Fruit fly (Drosophila melanogaster) whole organism: ENCODE results near the gene Zasp67.
"Not testable (repeated sequence)": the region's sequence is repeated elsewhere in the genome, so short reads cannot be mapped to it uniquely, and the experiment has no call there.

Experiments used
- CG8478 ChIP-seq: fragments of >200 bp; optimal IDR thresholded peaks from 2 replicates; lab custom pipeline; 2018; ENCODE audit warnings: inconsistent platforms
- Dll ChIP-seq: fragments of >200 bp; optimal IDR thresholded peaks from 2 replicates; lab custom pipeline; 2017
- EcR ChIP-seq, 2 experiments: fragments of >200 bp; optimal IDR thresholded peaks; 2 replicates each; lab custom pipeline; 2017; ENCODE audit warnings: missing biosample characterization in 2 of 2, missing genetic modification characterization in 2 of 2, missing genetic modification reagents in 2 of 2
- pan ChIP-seq: fragments of >200 bp; optimal IDR thresholded peaks from 2 replicates; lab custom pipeline; 2017
- psq ChIP-seq: fragments of >200 bp; optimal IDR thresholded peaks from 2 replicates; lab custom pipeline; 2017
- usp ChIP-seq: fragments of >200 bp; optimal IDR thresholded peaks from 2 replicates; lab custom pipeline; 2017; ENCODE audit warnings: missing biosample characterization, missing genetic modification characterization, mixed read lengths

Gene Zasp67

DNA sequence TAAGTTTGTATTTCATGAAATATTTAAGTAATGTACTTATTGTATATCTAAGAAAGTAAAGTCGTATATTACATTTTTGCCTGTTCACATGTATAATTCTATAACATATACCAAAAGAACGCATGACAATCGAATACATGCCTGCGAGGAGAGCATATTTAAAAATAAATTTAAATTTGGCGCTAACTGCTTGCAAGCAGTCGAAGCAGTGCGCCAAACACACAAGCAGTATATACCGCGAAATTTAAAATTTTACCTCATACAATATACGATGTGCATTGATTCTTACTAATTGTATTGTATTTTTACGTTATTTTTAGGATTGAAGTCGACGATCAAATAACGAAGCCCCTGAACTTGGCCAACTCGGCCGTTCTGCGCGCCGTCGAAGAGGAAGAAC is 26.7 kb upstream of the Zasp67 start:
- no peak for TF ChIP-seq CG8478
- no peak for TF ChIP-seq psq (lab: Kevin White, UChicago)
- no peak for TF ChIP-seq Dll (lab: Kevin White, UChicago)
- no peak for TF ChIP-seq pan (lab: Kevin White, UChicago)
- no peak for TF ChIP-seq EcR (GFP tag; optimal IDR thresholded peaks at IDR 0.05; lab: Kevin White, UChicago)
- TF ChIP-seq usp (GFP tag; lab: Kevin White, UChicago), result no peak

DNA sequence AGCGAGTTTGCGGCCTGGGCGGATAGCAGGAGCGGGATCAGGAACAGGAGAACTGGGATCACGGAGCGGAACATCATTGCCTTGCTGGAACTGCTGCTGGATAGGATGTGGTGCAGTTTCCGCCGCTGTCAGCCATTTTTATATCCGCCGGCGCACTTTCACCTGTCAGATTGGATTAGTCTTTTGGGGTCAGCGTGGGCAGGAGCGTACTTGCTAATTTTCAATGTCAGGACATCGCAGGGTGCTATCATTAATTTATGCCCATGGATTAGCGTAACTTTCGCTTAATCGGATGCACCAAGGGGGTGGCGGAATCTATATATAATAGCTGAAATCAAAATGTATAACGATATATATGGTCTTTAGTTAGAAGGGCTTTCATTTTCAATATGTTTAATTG is 26.3 kb upstream of the Zasp67 start, which contains the start of gene Ilp5:
Gene Ilp5, minus strand, starts transcription at position 101 of the 400 bp plus-strand sequence.
- no peak for TF ChIP-seq psq (lab: Kevin White, UChicago)
- TF ChIP-seq CG8478, result no peak
- no peak for TF ChIP-seq Dll (lab: Kevin White, UChicago)
- TF ChIP-seq usp (GFP tag; lab: Kevin White, UChicago), result no peak
- TF ChIP-seq EcR (GFP tag; optimal IDR thresholded peaks at IDR 0.05; lab: Kevin White, UChicago), result no peak
- no peak for TF ChIP-seq pan (lab: Kevin White, UChicago)

DNA sequence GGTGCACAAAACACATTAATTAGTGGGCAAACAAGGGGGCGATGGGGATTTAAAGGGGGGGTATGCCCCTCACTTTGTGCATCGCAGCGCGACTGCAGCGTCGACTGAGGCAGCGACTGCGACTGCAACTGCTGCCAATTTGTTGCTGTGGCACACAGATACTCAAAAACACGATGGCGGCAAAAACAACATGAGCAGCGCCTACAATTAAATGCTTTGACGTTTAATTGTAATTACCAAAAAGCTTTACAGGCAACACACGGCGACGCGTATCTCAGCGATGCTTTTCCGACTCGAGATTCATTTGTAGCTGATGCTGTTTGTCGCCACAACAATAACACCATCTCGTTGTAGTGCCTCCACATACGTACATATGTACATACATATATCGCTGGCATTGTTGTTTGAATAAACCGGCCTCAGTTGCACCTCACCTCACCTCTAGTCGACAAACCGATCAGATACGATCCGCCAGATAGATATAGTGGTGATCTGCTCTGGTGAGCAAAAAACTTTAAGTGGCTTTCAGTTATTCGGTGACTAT is 23.7 kb upstream of the Zasp67 start:
- TF ChIP-seq Dll (lab: Kevin White, UChicago) (no peak), CG8478 (no peak), pan (lab: Kevin White, UChicago) (no peak), EcR (GFP tag; optimal IDR thresholded peaks at IDR 0.05; lab: Kevin White, UChicago) (no peak), usp (GFP tag; lab: Kevin White, UChicago) (no peak), psq (lab: Kevin White, UChicago) (no peak)

DNA sequence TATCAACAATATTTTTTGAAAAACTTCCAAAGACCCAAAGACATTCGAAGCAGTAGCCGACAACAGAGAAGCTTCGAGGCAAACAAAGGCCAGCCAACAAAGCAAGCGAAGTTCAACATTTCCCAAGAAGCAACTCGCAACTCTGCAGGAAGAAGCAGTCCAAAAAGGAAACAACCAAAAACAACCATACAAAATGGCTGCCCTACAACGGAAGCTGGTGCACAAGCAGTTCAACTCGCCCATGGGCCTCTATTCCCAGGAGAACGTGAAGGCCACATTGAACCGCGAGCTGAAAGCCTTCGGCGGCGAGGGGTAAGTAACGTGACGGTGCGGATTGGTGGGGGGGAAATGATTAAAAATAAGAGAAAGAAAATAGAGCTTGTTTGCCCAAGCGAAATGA is 22.8 kb upstream of the Zasp67 start:
- TF ChIP-seq usp (GFP tag; lab: Kevin White, UChicago) (no peak), pan (lab: Kevin White, UChicago) (no peak), EcR (GFP tag; optimal IDR thresholded peaks at IDR 0.05; lab: Kevin White, UChicago) (no peak), Dll (lab: Kevin White, UChicago) (no peak), CG8478 (no peak), psq (lab: Kevin White, UChicago) (no peak)

DNA sequence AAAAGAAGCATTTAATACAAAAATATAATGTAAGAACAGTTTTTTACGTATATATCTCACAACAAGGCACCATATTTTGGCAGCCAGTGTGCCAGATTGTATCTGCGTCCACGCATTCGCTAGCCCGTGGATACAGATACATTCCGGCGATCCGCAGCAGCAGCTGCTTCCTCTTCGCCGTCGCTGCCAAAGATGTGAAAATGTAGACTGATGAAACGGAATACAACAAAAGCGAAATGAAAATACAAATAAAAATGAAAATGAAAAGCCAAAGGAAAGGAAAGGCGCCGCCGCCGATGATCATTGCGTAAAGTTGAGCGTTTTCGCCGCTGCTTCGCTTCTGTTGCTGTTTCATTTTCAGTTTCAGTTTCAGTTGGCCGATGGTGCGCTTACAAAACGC is 18.2 kb upstream of the Zasp67 start:
- no peak for TF ChIP-seq EcR (GFP tag; optimal IDR thresholded peaks at IDR 0.05; lab: Kevin White, UChicago)
- TF ChIP-seq CG8478, result no peak
- TF ChIP-seq Dll (lab: Kevin White, UChicago), result no peak

DNA sequence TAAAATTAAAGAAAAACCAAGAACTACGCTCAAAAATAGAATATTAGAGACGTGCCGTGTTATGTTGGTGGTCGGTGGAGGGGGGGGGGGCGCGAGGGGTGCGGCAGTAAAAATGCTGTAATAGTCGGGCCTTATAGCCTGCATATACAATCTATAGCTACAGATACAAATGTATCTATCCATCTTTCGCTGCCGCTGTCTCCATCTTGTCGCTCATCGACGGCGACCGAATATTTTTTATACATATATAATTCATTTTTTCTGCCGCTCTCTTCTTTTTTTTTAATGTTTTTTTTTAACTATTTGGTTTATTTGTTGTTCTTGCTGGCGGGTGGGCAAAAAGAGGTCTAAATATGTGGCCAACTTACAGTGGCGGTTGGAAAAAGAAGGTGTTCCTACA is 17.1 kb upstream of the Zasp67 start:
- TF ChIP-seq EcR (GFP tag; optimal IDR thresholded peaks at IDR 0.05; lab: Kevin White, UChicago) (no peak), pan (lab: Kevin White, UChicago) (no peak)

DNA sequence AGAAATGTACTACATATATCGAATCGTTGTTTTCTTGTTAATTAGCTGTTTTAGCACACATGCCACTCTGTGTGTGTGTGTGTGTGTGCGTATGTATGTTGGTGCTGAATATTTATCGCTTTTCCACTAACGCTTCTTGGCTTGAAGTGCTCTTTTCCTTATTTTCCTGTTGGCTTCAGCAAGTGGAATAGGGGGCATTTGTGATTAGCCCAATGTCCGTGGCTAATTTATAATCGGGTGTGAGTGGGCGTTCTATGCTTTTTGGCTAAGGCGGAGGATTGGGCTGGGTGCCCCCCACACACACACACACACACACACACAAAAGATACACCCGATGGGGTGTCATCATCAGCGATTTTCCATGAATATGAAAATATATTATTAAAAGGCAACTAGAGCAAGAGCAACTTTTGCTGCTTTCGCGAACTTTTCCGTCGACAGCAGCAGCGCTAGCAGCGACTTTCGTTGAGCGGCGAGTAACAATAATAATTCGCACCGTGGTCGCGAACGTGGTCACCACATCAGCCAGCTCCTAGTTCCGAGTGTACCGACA is 15.9 kb upstream of the Zasp67 start, which contains the start of gene CG43897:
Gene CG43897, plus strand, starts transcription at position 503 of the 553 bp plus-strand sequence.
- TF ChIP-seq CG8478, result no peak
- TF ChIP-seq psq (lab: Kevin White, UChicago), result no peak
- no peak for TF ChIP-seq pan (lab: Kevin White, UChicago)
- no peak for TF ChIP-seq EcR (GFP tag; optimal IDR thresholded peaks at IDR 0.05; lab: Kevin White, UChicago)
- no peak for TF ChIP-seq usp (GFP tag; lab: Kevin White, UChicago)
- TF ChIP-seq Dll (lab: Kevin White, UChicago), result no peak

DNA sequence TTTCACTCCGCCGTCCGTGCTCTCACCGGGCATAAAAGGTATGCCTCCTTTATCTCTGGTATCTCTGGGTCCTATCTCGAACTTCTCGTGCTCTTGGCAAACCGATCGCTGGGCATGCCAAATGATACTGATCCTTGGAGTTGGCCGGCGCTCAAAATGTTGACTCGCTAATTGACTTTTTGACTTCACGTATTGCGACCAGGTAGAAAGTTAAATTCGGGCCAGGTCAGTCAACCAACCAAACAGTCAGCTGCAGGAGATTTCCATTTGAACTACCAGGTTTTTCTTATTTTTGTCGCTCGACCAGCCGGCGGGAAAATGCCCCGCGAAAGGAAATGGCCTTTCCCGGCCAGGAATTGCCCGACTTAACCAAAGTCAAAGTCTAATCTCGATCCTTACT is 6.6 kb upstream of the Zasp67 start, which contains the start of gene Ilp4:
Gene Ilp4, minus strand, starts transcription at position 139 of the 400 bp plus-strand sequence.
- no peak for TF ChIP-seq Dll (lab: Kevin White, UChicago)
- no peak for TF ChIP-seq CG8478
- no peak for TF ChIP-seq pan (lab: Kevin White, UChicago)
- TF ChIP-seq psq (lab: Kevin White, UChicago), result no peak
- TF ChIP-seq EcR (GFP tag; optimal IDR thresholded peaks at IDR 0.05; lab: Kevin White, UChicago), result no peak
- no peak for TF ChIP-seq usp (GFP tag; lab: Kevin White, UChicago)

DNA sequence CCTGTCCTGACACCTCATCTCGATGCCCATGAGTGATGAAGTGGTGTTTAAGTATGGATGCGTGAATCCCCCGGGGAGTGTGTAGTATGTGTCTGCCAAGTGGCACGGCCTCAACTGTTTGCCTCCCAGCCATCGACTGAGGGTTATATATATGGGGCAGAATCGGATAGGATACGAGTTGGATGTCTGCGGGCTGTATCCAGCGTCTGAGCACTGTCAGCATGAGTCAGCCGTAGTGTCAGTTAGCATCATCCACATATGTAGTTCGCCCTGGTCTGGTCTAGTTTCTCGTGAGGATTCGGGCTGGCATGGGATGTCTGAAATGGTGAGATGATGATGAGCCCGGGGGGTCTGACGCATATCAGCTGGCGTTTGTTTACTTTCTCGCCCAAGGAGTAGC is 4.5 kb upstream of the Zasp67 start, which contains the start of gene Ilp3:
Gene Ilp3, minus strand, starts transcription at position 101 of the 400 bp plus-strand sequence.
- TF ChIP-seq CG8478, result no peak
- no peak for TF ChIP-seq Dll (lab: Kevin White, UChicago)
- TF ChIP-seq EcR (GFP tag; optimal IDR thresholded peaks at IDR 0.05; lab: Kevin White, UChicago), result no peak
- no peak for TF ChIP-seq psq (lab: Kevin White, UChicago)
- no peak for TF ChIP-seq usp (GFP tag; lab: Kevin White, UChicago)
- no peak for TF ChIP-seq pan (lab: Kevin White, UChicago)

DNA sequence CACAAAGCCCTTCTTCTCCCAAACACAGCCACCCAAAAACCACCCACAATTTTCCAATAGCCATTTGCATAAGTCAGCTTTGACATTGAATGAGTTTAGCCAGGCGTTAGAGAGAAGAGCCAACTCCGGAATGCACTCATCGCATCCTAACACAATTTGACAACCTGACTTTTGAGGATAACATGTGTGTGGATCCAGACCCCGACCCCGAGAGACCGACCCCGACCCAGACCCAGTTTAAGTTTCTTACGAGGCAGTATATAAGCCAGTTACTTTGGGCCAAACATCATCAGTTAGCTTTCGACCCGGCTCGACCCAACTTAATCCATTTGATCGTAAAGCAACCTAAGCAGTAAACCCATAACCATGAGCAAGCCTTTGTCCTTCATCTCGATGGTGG is 1.9 kb upstream of the Zasp67 start, which contains the start of gene Ilp2:
Gene Ilp2, plus strand, starts transcription at position 301 of the 400 bp plus-strand sequence.
- TF ChIP-seq pan (lab: Kevin White, UChicago) (no peak), usp (GFP tag; lab: Kevin White, UChicago) (no peak), Dll (lab: Kevin White, UChicago) (no peak), psq (lab: Kevin White, UChicago) (no peak), EcR (GFP tag; optimal IDR thresholded peaks at IDR 0.05; lab: Kevin White, UChicago) (no peak), CG8478 (no peak)

DNA sequence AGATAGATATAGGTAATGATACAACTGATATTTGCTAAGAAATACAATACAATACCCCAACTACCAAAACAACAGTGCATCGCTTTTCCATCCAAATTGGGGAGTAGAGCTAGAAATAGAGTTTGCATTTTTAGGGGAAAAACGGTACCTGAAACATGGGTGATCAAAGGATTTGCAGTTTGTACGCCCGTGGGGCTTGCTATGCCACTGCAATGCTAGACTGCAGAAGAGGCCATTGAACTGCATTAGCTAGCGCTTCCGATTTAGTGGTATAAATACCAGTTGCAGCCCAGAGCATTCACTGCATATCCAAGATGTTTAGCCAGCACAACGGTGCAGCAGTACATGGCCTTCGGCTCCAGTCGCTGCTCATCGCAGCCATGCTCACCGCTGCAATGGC is 633 bp upstream of the Zasp67 start, which contains the start of gene Ilp1:
Gene Ilp1, plus strand, starts transcription at position 301 of the 400 bp plus-strand sequence.
- not testable (repeated sequence) for TF ChIP-seq Dll (lab: Kevin White, UChicago); usp (GFP tag; lab: Kevin White, UChicago); EcR (GFP tag; optimal IDR thresholded peaks at IDR 0.05; lab: Kevin White, UChicago)

DNA sequence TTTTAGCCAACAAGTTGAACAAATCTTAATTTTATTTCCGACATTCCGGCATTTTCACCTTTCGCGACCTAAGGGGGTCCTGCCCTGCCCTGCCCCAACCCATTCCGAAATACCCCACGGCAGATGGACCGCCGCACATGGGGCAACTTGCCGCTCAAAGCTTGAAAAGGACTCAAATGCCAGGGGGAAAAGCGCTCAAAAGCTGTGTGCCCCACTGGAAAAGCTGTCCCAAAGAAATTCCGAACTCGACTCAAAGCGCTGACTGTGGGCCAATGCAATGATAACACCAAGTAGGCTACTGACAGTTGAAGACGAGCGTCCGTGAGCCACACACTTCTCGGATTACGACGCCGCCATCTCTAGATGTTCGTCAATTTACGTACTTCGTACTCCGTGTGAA is 10.7 kb downstream of the Zasp67 start, which contains the start of gene CG32052:
Gene CG32052, plus strand, starts transcription at position 301 of the 400 bp plus-strand sequence.
- TF ChIP-seq EcR (GFP tag; optimal IDR thresholded peaks at IDR 0.05; lab: Kevin White, UChicago), result no peak
- TF ChIP-seq psq (lab: Kevin White, UChicago), result no peak
- TF ChIP-seq CG8478, result no peak
- no peak for TF ChIP-seq pan (lab: Kevin White, UChicago)
- no peak for TF ChIP-seq Dll (lab: Kevin White, UChicago)
- TF ChIP-seq usp (GFP tag; lab: Kevin White, UChicago), result no peak
